Fruit fly (Drosophila melanogaster) whole organism, embryonic: ENCODE results near the gene CG34282.

Experiments used
- CG10274 ChIP-seq: fragments of 200-800 bp; sonication (Bioruptor generic); optimal IDR thresholded peaks from 3 replicates; lab custom pipeline; 2017; ENCODE audit warnings: missing biosample characterization, mild to moderate bottlenecking, missing genetic modification characterization
- CG10543 ChIP-seq: fragments of 200-800 bp; sonication (Bioruptor generic); optimal IDR thresholded peaks from 3 replicates; lab custom pipeline; 2017; ENCODE audit warnings: missing biosample characterization, mild to moderate bottlenecking, missing genetic modification characterization, moderate library complexity
- CG10979 ChIP-seq: fragments of 200-800 bp; sonication (Bioruptor generic); optimal IDR thresholded peaks from 2 replicates; lab custom pipeline; 2018; ENCODE audit warnings: missing biosample characterization, mild to moderate bottlenecking, missing genetic modification characterization, moderate library complexity
- CG11456 ChIP-seq: fragments of 200-800 bp; sonication (Bioruptor generic); IDR thresholded peaks from 3 replicates; pipeline ENCODE4 v1.3.6; 2022; ENCODE audit warnings: missing biosample characterization, missing genetic modification characterization
- CG11504 ChIP-seq: fragments of 200-800 bp; sonication (Bioruptor generic); optimal IDR thresholded peaks from 3 replicates; lab custom pipeline; 2019; ENCODE audit warnings: missing biosample characterization, mild to moderate bottlenecking, missing genetic modification characterization, moderate library complexity
- CG1792 ChIP-seq: fragments of 200-800 bp; sonication (Bioruptor generic); optimal IDR thresholded peaks from 2 replicates; lab custom pipeline; 2016; ENCODE audit warnings: missing biosample characterization, missing genetic modification characterization
- CG18011 ChIP-seq: fragments of 200-800 bp; sonication (Bioruptor generic); optimal IDR thresholded peaks from 2 replicates; lab custom pipeline; 2017; ENCODE audit warnings: missing biosample characterization, missing genetic modification characterization, mild to moderate bottlenecking, moderate library complexity, missing genotype
- CG18619 ChIP-seq: fragments of 200-800 bp; sonication (Bioruptor generic); optimal IDR thresholded peaks from 3 replicates; lab custom pipeline; 2017; ENCODE audit warnings: missing biosample characterization, mild to moderate bottlenecking, missing genetic modification characterization
- CG30403 ChIP-seq: fragments of 200-800 bp; sonication (Bioruptor generic); optimal IDR thresholded peaks from 3 replicates; lab custom pipeline; 2016; ENCODE audit warnings: missing biosample characterization, missing genetic modification characterization
- CG3281 ChIP-seq: fragments of 200-800 bp; sonication (Bioruptor generic); optimal IDR thresholded peaks from 3 replicates; lab custom pipeline; 2017; ENCODE audit warnings: missing biosample characterization, mild to moderate bottlenecking, missing genetic modification characterization
- CG3995 ChIP-seq: fragments of 200-800 bp; sonication (Bioruptor generic); optimal IDR thresholded peaks from 3 replicates; lab custom pipeline; 2016; ENCODE audit warnings: missing biosample characterization, missing genetic modification characterization
- CG6654 ChIP-seq: fragments of 200-800 bp; sonication (Bioruptor generic); optimal IDR thresholded peaks from 2 replicates; lab custom pipeline; 2017; ENCODE audit warnings: missing biosample characterization, mild to moderate bottlenecking, missing genetic modification characterization
- CG7987 ChIP-seq: fragments of 200-800 bp; sonication (Bioruptor generic); optimal IDR thresholded peaks from 2 replicates; lab custom pipeline; 2018; ENCODE audit warnings: missing biosample characterization, mild to moderate bottlenecking, missing genetic modification characterization, moderate library complexity
- CHES-1-like ChIP-seq: fragments of 200-800 bp; sonication (Bioruptor generic); optimal IDR thresholded peaks from 2 replicates; lab custom pipeline; 2016; ENCODE audit warnings: missing biosample characterization, missing genetic modification characterization
- D19A ChIP-seq: fragments of 200-800 bp; optimal IDR thresholded peaks from 3 replicates; lab custom pipeline; 2019; ENCODE audit warnings: missing biosample characterization, mild to moderate bottlenecking, missing genetic modification characterization, moderate library complexity
- Drgx ChIP-seq: fragments of 200-800 bp; sonication (Bioruptor generic); IDR thresholded peaks from 2 replicates; pipeline ENCODE4 v1.3.6; 2022; ENCODE audit warnings: missing biosample characterization, missing genetic modification characterization
- E2f2 ChIP-seq: fragments of 200-800 bp; sonication (Bioruptor generic); IDR thresholded peaks from 2 replicates; pipeline ENCODE4 v1.3.6; 2022; ENCODE audit warnings: missing biosample characterization, missing genetic modification characterization
- Fer3 ChIP-seq: fragments of 200-800 bp; sonication (Bioruptor generic); optimal IDR thresholded peaks from 2 replicates; lab custom pipeline; 2018; ENCODE audit warnings: missing biosample characterization, mild to moderate bottlenecking, missing genetic modification characterization, moderate library complexity
- Med ChIP-seq: fragments of 200-800 bp; sonication (Bioruptor generic); peaks from one replicate; lab custom pipeline; 2016; ENCODE audit warnings: missing biosample characterization, missing genetic modification characterization, mild to moderate bottlenecking, inconsistent platforms, moderate library complexity
- NK7.1 ChIP-seq: fragments of 200-800 bp; sonication (Bioruptor generic); optimal IDR thresholded peaks from 3 replicates; lab custom pipeline; 2016; ENCODE audit warnings: missing biosample characterization, missing genetic modification characterization
- Poxn ChIP-seq: fragments of 200-800 bp; sonication (Bioruptor generic); IDR thresholded peaks from 2 replicates; pipeline ENCODE4 v1.3.6; 2022; ENCODE audit warnings: missing biosample characterization, missing genetic modification characterization
- Sox102F ChIP-seq: fragments of 200-800 bp; sonication (Bioruptor generic); optimal IDR thresholded peaks from 2 replicates; lab custom pipeline; 2018; ENCODE audit warnings: missing biosample characterization, mild to moderate bottlenecking, missing genetic modification characterization, moderate library complexity
- Trl ChIP-seq, 3 experiments: fragments of >200 bp in 2 of 3; fragments of 200-800 bp in 1 of 3; sonication (Bioruptor generic) in 1 of 3; optimal IDR thresholded peaks; 2 replicates in 1 of 3; 3 replicates in 2 of 3; lab custom pipeline; 2016 to 2017; ENCODE audit warnings: missing biosample characterization in 1 of 3, missing genetic modification characterization in 1 of 3
- abd-A ChIP-seq: fragments of 200-800 bp; sonication (Bioruptor generic); optimal IDR thresholded peaks from 3 replicates; lab custom pipeline; 2019; ENCODE audit warnings: missing biosample characterization, mild to moderate bottlenecking, missing genetic modification characterization, moderate library complexity
- ash1 ChIP-seq: fragments of 200-800 bp; sonication (Bioruptor generic); optimal IDR thresholded peaks from 2 replicates; lab custom pipeline; 2018; ENCODE audit warnings: missing biosample characterization, mild to moderate bottlenecking, missing genetic modification characterization
- chm ChIP-seq: fragments of 200-800 bp; sonication (Bioruptor generic); IDR thresholded peaks from 2 replicates; pipeline ENCODE4 v1.3.6; 2022; ENCODE audit warnings: missing biosample characterization, missing genetic modification characterization
- dati ChIP-seq: fragments of 200-800 bp; sonication (Bioruptor generic); IDR thresholded peaks from 2 replicates; pipeline ENCODE4 v1.3.6; 2022; ENCODE audit warnings: missing biosample characterization, missing genetic modification characterization
- disco-r ChIP-seq: fragments of 200-800 bp; sonication (Bioruptor generic); optimal IDR thresholded peaks from 2 replicates; lab custom pipeline; 2016; ENCODE audit warnings: missing biosample characterization, missing genetic modification characterization
- hb ChIP-seq: fragments of 200-800 bp; sonication (Bioruptor generic); IDR thresholded peaks from 3 replicates; pipeline ENCODE4 v1.3.6; 2022; ENCODE audit warnings: missing biosample characterization, missing genetic modification characterization; ENCODE audit not compliant: partially characterized antibody
- inv ChIP-seq: fragments of 200-800 bp; sonication (Bioruptor generic); IDR thresholded peaks from 2 replicates; pipeline ENCODE4 v1.3.6; 2022; ENCODE audit warnings: missing biosample characterization, missing genetic modification characterization; ENCODE audit not compliant: partially characterized antibody
- nerfin-2 ChIP-seq: fragments of 200-800 bp; sonication (Bioruptor generic); IDR thresholded peaks from 2 replicates; pipeline ENCODE4 v1.3.6; 2022; ENCODE audit warnings: missing biosample characterization, missing genetic modification characterization; ENCODE audit not compliant: partially characterized antibody
- nom ChIP-seq: fragments of 200-800 bp; sonication (Bioruptor generic); optimal IDR thresholded peaks from 2 replicates; lab custom pipeline; 2017; ENCODE audit warnings: missing biosample characterization, missing genetic modification characterization, mild to moderate bottlenecking, moderate library complexity, missing genetic modification reagents
- pb ChIP-seq: fragments of 200-800 bp; sonication (Bioruptor generic); optimal IDR thresholded peaks from 3 replicates; lab custom pipeline; 2016; ENCODE audit warnings: missing biosample characterization, missing genetic modification characterization
- pfk ChIP-seq: fragments of 200-800 bp; sonication (Bioruptor generic); optimal IDR thresholded peaks from 2 replicates; lab custom pipeline; 2018; ENCODE audit warnings: missing biosample characterization, mild to moderate bottlenecking, missing genetic modification characterization, moderate library complexity
- phol ChIP-seq: fragments of 200-800 bp; sonication (Bioruptor generic); optimal IDR thresholded peaks from 3 replicates; lab custom pipeline; 2018; ENCODE audit warnings: missing biosample characterization, mild to moderate bottlenecking, missing genetic modification characterization, moderate library complexity
- prd ChIP-seq, 3 experiments: fragments of >200 bp in 2 of 3; fragments of 200-800 bp in 1 of 3; sonication (Bioruptor generic) in 1 of 3; optimal IDR thresholded peaks in 2 of 3; IDR thresholded peaks in 1 of 3; 2 replicates in 2 of 3; 3 replicates in 1 of 3; pipeline versions ENCODE4 v1.3.6 to Lab custom; 2017 to 2022; ENCODE audit warnings: missing biosample characterization in 1 of 3, missing genetic modification characterization in 1 of 3
- sens ChIP-seq: fragments of 200-800 bp; sonication (Bioruptor generic); peaks from one replicate; lab custom pipeline; 2016; ENCODE audit warnings: missing biosample characterization, missing genetic modification characterization
- ssp ChIP-seq: fragments of 200-800 bp; sonication (Bioruptor generic); IDR thresholded peaks from 2 replicates; pipeline ENCODE4 v1.3.6; 2022; ENCODE audit warnings: missing biosample characterization, missing genetic modification characterization
- stc ChIP-seq: fragments of 200-800 bp; sonication (Bioruptor generic); IDR thresholded peaks from 2 replicates; pipeline ENCODE4 v1.3.6; 2022; ENCODE audit warnings: missing biosample characterization, missing genetic modification characterization
- toy ChIP-seq: fragments of 200-800 bp; sonication (Bioruptor generic); IDR thresholded peaks from 2 replicates; pipeline ENCODE4 v1.3.6; 2022; ENCODE audit warnings: missing biosample characterization, missing genetic modification characterization
- zfh1 ChIP-seq: fragments of 200-800 bp; sonication (Bioruptor generic); IDR thresholded peaks from 3 replicates; pipeline ENCODE4 v1.3.6; 2022; ENCODE audit warnings: missing biosample characterization, missing genetic modification characterization

Gene CG34282

DNA sequence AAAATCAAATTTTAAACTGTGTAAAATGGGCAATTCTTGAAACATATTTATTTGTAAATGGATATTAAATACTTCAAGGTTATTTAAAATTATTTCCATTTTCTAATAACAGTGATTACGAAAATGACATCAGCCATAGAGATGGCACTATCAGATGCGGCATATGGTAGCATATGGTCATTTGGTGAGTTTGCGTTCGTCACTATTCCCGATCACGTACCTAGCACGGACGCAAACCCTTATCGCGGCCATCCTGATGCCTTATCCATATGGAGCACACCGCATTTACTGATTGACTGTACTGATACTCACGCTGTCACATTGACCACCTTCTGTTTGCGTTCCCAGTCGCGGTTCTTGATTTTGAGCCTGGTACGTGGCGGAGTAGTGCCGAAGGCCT, 43.0 kb downstream of the CG34282 start (continued):
- TF ChIP-seq CG7987, result no peak
- no peak for TF ChIP-seq ssp (GFP tag; lab: Robert Waterston, UW)
- TF ChIP-seq CG11456, result peak; percentile 53; the same call in 1 of the 3 replicates

DNA sequence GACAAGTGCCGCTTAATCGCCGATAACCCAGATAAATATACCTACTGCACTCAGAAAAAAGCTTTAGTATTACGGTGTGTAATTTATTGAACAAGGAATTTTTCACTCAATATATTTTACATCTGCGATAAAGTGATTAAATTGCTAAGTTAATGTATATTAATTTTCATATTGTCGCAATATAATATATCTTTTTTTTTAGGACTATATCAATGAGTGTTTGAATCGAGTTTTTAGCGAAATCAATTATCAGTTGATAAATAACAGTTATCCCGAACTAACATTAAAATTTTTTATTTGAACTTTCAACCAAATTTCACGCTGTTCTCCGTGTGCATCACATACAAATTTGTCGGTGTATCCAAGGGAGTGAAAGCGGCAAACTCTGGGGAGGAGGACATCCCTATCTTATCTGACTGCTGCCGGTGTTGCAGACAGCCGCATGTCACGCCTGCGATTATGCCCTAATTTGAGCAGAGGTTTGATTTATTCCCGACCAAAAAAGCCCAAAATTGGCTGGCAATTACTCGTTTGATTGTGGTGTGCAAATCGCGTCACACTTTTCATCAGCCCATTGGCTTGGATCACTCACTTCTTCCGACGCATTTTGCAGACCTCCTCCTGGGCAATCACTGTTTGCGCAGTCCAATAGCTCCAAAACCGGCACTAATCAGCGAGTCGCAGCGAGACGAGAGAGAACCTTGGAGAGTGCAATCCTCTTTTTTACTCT, 43.8 kb downstream of the CG34282 start:
- TF ChIP-seq zfh1 (GFP tag; lab: Robert Waterston, UW) (0 out of 3 replicates have a peak, but pooled peaks have one; percentile 26), ash1 (no peak), CG10543 (no peak), Med (peak; percentile 25), Trl (optimal IDR thresholded peaks at IDR 0.05; lab: Kevin White, UChicago) (peak in 1 of 2 experiments; percentile 36), Trl (GFP tag; optimal IDR thresholded peaks at IDR 0.05; lab: Kevin White, UChicago) (no peak), Sox102F (GFP tag; lab: Kevin White, UChicago) (peak; percentile 14), NK7.1 (no peak), sens (GFP tag; lab: Kevin White, UChicago) (peak; percentile 56), hb (0 out of 3 replicates have a peak, but pooled peaks have one; percentile 52), CG3995 (peak; percentile 36), CG10979 (tag; lab: Kevin White, UChicago) (peak; percentile 1), CG11504 (tag; lab: Kevin White, UChicago) (peak; percentile 29), phol (tag; lab: Kevin White, UChicago) (peak; percentile 20), CG6654 (GFP tag; lab: Kevin White, UChicago) (peak; percentile 85)
- TF ChIP-seq, all 482 proteins: peak for 11

- TF ChIP-seq Drgx (GFP tag; lab: Robert Waterston, UW), result peak; percentile 7; the same call in 1 of the 2 replicates
- TF ChIP-seq toy (GFP tag; lab: Robert Waterston, UW), result 0 out of 2 replicates have a peak, but pooled peaks have one; percentile 14
- TF ChIP-seq D19A (tag; lab: Kevin White, UChicago), result peak; percentile 19
- peak in 1 of 2 experiments; percentile 38 for TF ChIP-seq Trl (optimal IDR thresholded peaks at IDR 0.05; lab: Kevin White, UChicago)
- TF ChIP-seq Trl (GFP tag; optimal IDR thresholded peaks at IDR 0.05; lab: Kevin White, UChicago), result no peak
- TF ChIP-seq CG10274 (GFP tag; lab: Kevin White, UChicago), result peak; percentile 77
- 0 out of 2 replicates have a peak, but pooled peaks have one; percentile 8 for TF ChIP-seq E2f2 (GFP tag; lab: Robert Waterston, UW)
- TF ChIP-seq inv (GFP tag; lab: Robert Waterston, UW), result 0 out of 2 replicates have a peak, but pooled peaks have one; percentile 15
- peak; percentile 79 for TF ChIP-seq CG18011 (GFP tag; lab: Kevin White, UChicago)
- no peak for TF ChIP-seq abd-A (tag; lab: Kevin White, UChicago)
- TF ChIP-seq nom, result peak; percentile 24
- TF ChIP-seq pfk, result no peak
Measured at dm6 chr3R:18739435-18739977, 44.5 kb downstream of the CG34282 start.

dm6 chr3R:18739978-18740954, 45.2 kb downstream of the CG34282 start:
- TF ChIP-seq Fer3 (tag; lab: Kevin White, UChicago), result no peak
- TF ChIP-seq chm (GFP tag; lab: Robert Waterston, UW), result no peak; the same call in 1 of the 2 replicates
- TF ChIP-seq CG1792 (GFP tag; lab: Kevin White, UChicago), result no peak
- no peak for TF ChIP-seq CG30403 (GFP tag; lab: Kevin White, UChicago)
- no peak for TF ChIP-seq disco-r
- no peak for TF ChIP-seq nerfin-2
- TF ChIP-seq stc (GFP tag; lab: Robert Waterston, UW), result no peak
- TF ChIP-seq CHES-1-like (GFP tag; lab: Kevin White, UChicago), result no peak
- no peak for TF ChIP-seq pb
- TF ChIP-seq CG18619 (GFP tag; lab: Kevin White, UChicago), result no peak
- TF ChIP-seq CG3281 (GFP tag; lab: Kevin White, UChicago), result no peak
- TF ChIP-seq dati (GFP tag; lab: Robert Waterston, UW), result no peak
- no peak for TF ChIP-seq Poxn
- TF ChIP-seq prd (optimal IDR thresholded peaks at IDR 0.05; lab: Kevin White, UChicago), result no peak
- no peak for TF ChIP-seq prd (GFP tag; IDR thresholded peaks at IDR 0.05; lab: Robert Waterston, UW)
